Worm (Caenorhabditis elegans) whole organism, early embryonic: ENCODE data around the gene R02E12.12.

ENCODE experiments used
- ama-1 ChIP-seq: fragments of 150-350 bp; optimal IDR thresholded peaks from 2 replicates; lab custom pipeline; 2014
- hmbx-1 ChIP-seq: sonication (generic microtip); optimal IDR thresholded peaks from 2 replicates; lab custom pipeline; 2016; ENCODE audit warnings: mild to moderate bottlenecking, missing genetic modification characterization, missing compliant biosample characterization
- scrt-1 ChIP-seq: fragments of 200-800 bp; sonication (Bioruptor generic); IDR thresholded peaks from 2 replicates; pipeline ENCODE4 v1.3.6; 2022; ENCODE audit warnings: missing genetic modification characterization, missing compliant biosample characterization
- tra-4 ChIP-seq: sonication (generic microtip); optimal IDR thresholded peaks from 2 replicates; lab custom pipeline; 2017; ENCODE audit warnings: missing genetic modification characterization, missing compliant biosample characterization

DNA sequence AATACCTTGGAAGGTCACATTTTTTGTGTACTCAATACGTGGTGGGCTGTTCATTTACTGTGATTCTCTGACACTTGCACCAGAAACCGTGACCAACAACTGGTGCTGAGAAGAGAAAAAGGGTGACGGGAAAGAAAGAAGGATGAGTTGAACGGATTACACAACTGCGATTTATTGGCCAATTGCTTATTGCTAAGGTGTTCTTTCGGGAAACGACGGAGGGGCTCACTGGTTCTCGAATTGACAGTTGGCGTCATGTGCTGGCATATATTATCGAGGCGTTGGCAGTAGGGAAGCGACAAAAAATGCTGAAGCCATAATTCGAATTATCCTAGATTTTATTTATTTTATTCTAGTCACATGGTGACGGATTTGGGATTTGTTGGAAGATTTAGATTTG is 29.2 kb upstream of the R02E12.12 start:
- TF ChIP-seq ama-1 (lab: Kevin White, UChicago), result no peak
- no peak for TF ChIP-seq hmbx-1 (tag; lab: Kevin White, UChicago)
- no peak for TF ChIP-seq scrt-1 (GFP tag; lab: Robert Waterston, UW)
- no peak for TF ChIP-seq tra-4 (tag; lab: Kevin White, UChicago)
